Worm (Caenorhabditis elegans) whole organism, L1 larva: ENCODE measurements around the gene C48B4.6.
A peak's percentile ranks its signal among the peaks of the same experiment; 100 is the strongest.

Experiments
- C16A3.4 ChIP-seq: fragments of 150-350 bp; optimal IDR thresholded peaks from 2 replicates; lab custom pipeline; 2014; ENCODE audit warnings: missing biosample characterization, missing genetic modification characterization
- C34B4.2 ChIP-seq: sonication (generic microtip); optimal IDR thresholded peaks from 2 replicates; lab custom pipeline; 2017; ENCODE audit warnings: mild to moderate bottlenecking, missing genetic modification characterization, missing compliant biosample characterization
- Y116A8C.19 ChIP-seq: sonication (generic microtip); optimal IDR thresholded peaks from 2 replicates; lab custom pipeline; 2016; ENCODE audit warnings: missing compliant biosample characterization, missing genetic modification characterization, borderline replicate concordance
- alr-1 ChIP-seq: fragments of 200-800 bp; sonication (Bioruptor generic); optimal IDR thresholded peaks from 2 replicates; lab custom pipeline; 2018; ENCODE audit warnings: borderline replicate concordance, mild to moderate bottlenecking, missing genetic modification characterization, missing compliant biosample characterization
- aly-2 ChIP-seq: fragments of 150-350 bp; optimal IDR thresholded peaks from 2 replicates; lab custom pipeline; 2014; ENCODE audit warnings: missing biosample characterization, missing genetic modification characterization
- ama-1 ChIP-seq: fragments of 150-350 bp; optimal IDR thresholded peaks from 2 replicates; lab custom pipeline; 2014
- blmp-1 ChIP-seq: fragments of 150-350 bp; optimal IDR thresholded peaks from 2 replicates; lab custom pipeline; 2014; ENCODE audit warnings: missing biosample characterization, missing genetic modification characterization
- ceh-8 ChIP-seq: fragments of 200-800 bp; sonication (Bioruptor generic); optimal IDR thresholded peaks from 2 replicates; lab custom pipeline; 2018; ENCODE audit warnings: mild to moderate bottlenecking, missing genetic modification characterization, moderate library complexity, missing compliant biosample characterization
- ceh-82 ChIP-seq, 3 experiments: fragments of 150-350 bp in 1 of 3; sonication (generic microtip) in 2 of 3; optimal IDR thresholded peaks; 2 replicates each; lab custom pipeline; 2014 to 2017; ENCODE audit warnings: missing biosample characterization in 3 of 3, missing genetic modification characterization in 3 of 3
- ces-1 ChIP-seq: fragments of 150-350 bp; optimal IDR thresholded peaks from 2 replicates; lab custom pipeline; 2014; ENCODE audit warnings: missing biosample characterization, missing genetic modification reagents, missing genetic modification characterization
- dpl-1 ChIP-seq, 3 experiments: fragments of 150-350 bp in 2 of 3; sonication (generic microtip) in 1 of 3; optimal IDR thresholded peaks; 2 replicates each; lab custom pipeline; 2014 to 2017; ENCODE audit warnings: missing biosample characterization in 3 of 3, missing genetic modification characterization in 3 of 3, missing genetic modification reagents in 3 of 3
- efl-1 ChIP-seq, 4 experiments: fragments of 150-350 bp; optimal IDR thresholded peaks in 3 of 4; peaks in 1 of 4; 1 replicate in 1 of 4; 2 replicates in 3 of 4; lab custom pipeline; 2014; ENCODE audit warnings: missing biosample characterization in 2 of 4, missing genetic modification characterization in 2 of 4, missing genetic modification reagents in 2 of 4
- efl-3 ChIP-seq: fragments of 200-800 bp; sonication (Bioruptor generic); optimal IDR thresholded peaks from 2 replicates; lab custom pipeline; 2018; ENCODE audit warnings: mild to moderate bottlenecking, missing genetic modification characterization, missing compliant biosample characterization
- egl-27 ChIP-seq, 2 experiments: fragments of 150-350 bp in 1 of 2; sonication (generic microtip); optimal IDR thresholded peaks; 3 replicates each; lab custom pipeline; 2017 to 2018; ENCODE audit warnings: missing biosample characterization in 2 of 2, missing genetic modification characterization in 2 of 2, missing genetic modification reagents in 2 of 2
- elt-3 ChIP-seq, 6 experiments: fragments of 150-350 bp in 1 of 6; sonication (generic microtip); optimal IDR thresholded peaks; 2 replicates each; lab custom pipeline; 2017 to 2018; ENCODE audit warnings: missing biosample characterization in 6 of 6, missing genetic modification characterization in 6 of 6, inconsistent platforms in 1 of 6
- ets-5 ChIP-seq: fragments of 200-800 bp; sonication (Bioruptor generic); IDR thresholded peaks from 2 replicates; pipeline ENCODE4 v1.3.6; 2022; ENCODE audit warnings: missing genetic modification characterization, missing compliant biosample characterization
- fkh-4 ChIP-seq: sonication (generic microtip); optimal IDR thresholded peaks from 2 replicates; lab custom pipeline; 2016; ENCODE audit warnings: missing compliant biosample characterization, missing genetic modification characterization, borderline replicate concordance
- fkh-8 ChIP-seq: sonication (generic microtip); optimal IDR thresholded peaks from 2 replicates; lab custom pipeline; 2016; ENCODE audit warnings: mild to moderate bottlenecking, missing genetic modification characterization, missing compliant biosample characterization
- grh-1 ChIP-seq: fragments of 200-800 bp; sonication (Bioruptor generic); IDR thresholded peaks from 2 replicates; pipeline ENCODE4 v1.3.6; 2022; ENCODE audit warnings: missing genetic modification reagents, missing genetic modification characterization, missing compliant biosample characterization
- hpl-2 ChIP-seq: fragments of 150-350 bp; optimal IDR thresholded peaks from 2 replicates; lab custom pipeline; 2014; ENCODE audit warnings: missing biosample characterization, missing genetic modification reagents, missing genetic modification characterization
- irx-1 ChIP-seq: sonication (generic microtip); optimal IDR thresholded peaks from 2 replicates; lab custom pipeline; 2016; ENCODE audit warnings: missing genetic modification characterization, missing compliant biosample characterization
- jun-1 ChIP-seq: fragments of 150-350 bp; optimal IDR thresholded peaks from 2 replicates; lab custom pipeline; 2014; ENCODE audit warnings: missing biosample characterization, missing genetic modification reagents, missing genetic modification characterization
- lin-35 ChIP-seq, 2 experiments: fragments of 150-350 bp; optimal IDR thresholded peaks; 2 replicates each; lab custom pipeline; 2014; ENCODE audit warnings: missing biosample characterization in 2 of 2, missing genetic modification characterization in 2 of 2, missing genetic modification reagents in 2 of 2
- lsy-2 ChIP-seq, 2 experiments: fragments of 150-350 bp; optimal IDR thresholded peaks; 2 replicates each; lab custom pipeline; 2014; ENCODE audit warnings: missing biosample characterization in 2 of 2, missing genetic modification characterization in 2 of 2
- mdl-1 ChIP-seq, 2 experiments: fragments of 150-350 bp; optimal IDR thresholded peaks; 2 replicates each; lab custom pipeline; 2014 to 2017; ENCODE audit warnings: missing biosample characterization in 2 of 2, missing genetic modification characterization in 2 of 2, inconsistent platforms in 1 of 2
- nhr-11 ChIP-seq: fragments of 150-350 bp; optimal IDR thresholded peaks from 2 replicates; lab custom pipeline; 2014; ENCODE audit warnings: missing biosample characterization, missing genetic modification characterization
- nhr-19 ChIP-seq: fragments of 200-800 bp; sonication (Bioruptor generic); conservative IDR thresholded peaks from 2 replicates; pipeline ENCODE4 v1.3.6; 2022; ENCODE audit warnings: missing genetic modification characterization, missing compliant biosample characterization
- nhr-20 ChIP-seq: sonication (generic microtip); optimal IDR thresholded peaks from 2 replicates; lab custom pipeline; 2016; ENCODE audit warnings: mild to moderate bottlenecking, missing genetic modification characterization, missing compliant biosample characterization
- nhr-237 ChIP-seq: fragments of 150-350 bp; optimal IDR thresholded peaks from 2 replicates; lab custom pipeline; 2014; ENCODE audit warnings: missing biosample characterization, missing genetic modification characterization
- nhr-28 ChIP-seq: fragments of 150-350 bp; optimal IDR thresholded peaks from 2 replicates; lab custom pipeline; 2014; ENCODE audit warnings: missing biosample characterization, missing genetic modification characterization
- nhr-47 ChIP-seq: sonication (generic microtip); optimal IDR thresholded peaks from 2 replicates; lab custom pipeline; 2016; ENCODE audit warnings: mild to moderate bottlenecking, missing genetic modification characterization, moderate library complexity, missing compliant biosample characterization
- nhr-85 ChIP-seq: sonication (generic microtip); peaks from one replicate; lab custom pipeline; 2016; ENCODE audit warnings: missing genetic modification characterization, inconsistent platforms, missing compliant biosample characterization
- nhr-90 ChIP-seq: sonication (generic microtip); optimal IDR thresholded peaks from 2 replicates; lab custom pipeline; 2016; ENCODE audit warnings: mild to moderate bottlenecking, missing genetic modification characterization, missing compliant biosample characterization; ENCODE audit not compliant: poor library complexity
- pag-3 ChIP-seq: sonication (generic microtip); optimal IDR thresholded peaks from 2 replicates; lab custom pipeline; 2017; ENCODE audit warnings: missing genetic modification characterization, mild to moderate bottlenecking, missing compliant biosample characterization, antibody characterized with exemption, borderline replicate concordance; ENCODE audit not compliant: insufficient read depth
- rnt-1 ChIP-seq: sonication (generic microtip); optimal IDR thresholded peaks from 2 replicates; lab custom pipeline; 2016; ENCODE audit warnings: mild to moderate bottlenecking, missing genetic modification characterization, moderate library complexity, missing compliant biosample characterization
- snu-23 ChIP-seq: sonication (generic microtip); optimal IDR thresholded peaks from 2 replicates; lab custom pipeline; 2016; ENCODE audit warnings: missing genetic modification characterization, missing compliant biosample characterization
- swsn-7 ChIP-seq: sonication (generic microtip); optimal IDR thresholded peaks from 2 replicates; lab custom pipeline; 2016; ENCODE audit warnings: missing genetic modification characterization, missing compliant biosample characterization
- tlp-1 ChIP-seq: fragments of 150-350 bp; optimal IDR thresholded peaks from 2 replicates; lab custom pipeline; 2014; ENCODE audit warnings: missing biosample characterization, missing genetic modification characterization
- unc-30 ChIP-seq: sonication (generic microtip); optimal IDR thresholded peaks from 2 replicates; lab custom pipeline; 2017; ENCODE audit warnings: missing biosample characterization, missing genetic modification characterization
- unc-62 ChIP-seq: fragments of 150-350 bp; optimal IDR thresholded peaks from 2 replicates; lab custom pipeline; 2014; ENCODE audit warnings: missing biosample characterization, missing genetic modification reagents, missing genetic modification characterization
- unc-98 ChIP-seq: fragments of 200-800 bp; sonication (Bioruptor generic); IDR thresholded peaks from 2 replicates; pipeline ENCODE4 v1.3.6; 2022; ENCODE audit warnings: missing genetic modification characterization, missing compliant biosample characterization
- xbp-1 ChIP-seq: sonication (generic microtip); optimal IDR thresholded peaks from 2 replicates; lab custom pipeline; 2016; ENCODE audit warnings: missing genetic modification characterization, missing compliant biosample characterization
- zip-4 ChIP-seq: fragments of 200-800 bp; sonication (Bioruptor generic); optimal IDR thresholded peaks from 2 replicates; lab custom pipeline; 2018; ENCODE audit warnings: mild to moderate bottlenecking, missing genetic modification characterization, moderate library complexity, missing compliant biosample characterization
- ztf-4 ChIP-seq: fragments of 150-350 bp; optimal IDR thresholded peaks from 2 replicates; lab custom pipeline; 2014; ENCODE audit warnings: missing biosample characterization, missing genetic modification characterization

C48B4.6 gene

ce11 chrIII:9546016-9546659 is 12.2 kb downstream of the C48B4.6 start, which contains the start of gene unc-16 (continued):
- TF ChIP-seq nhr-237 (tag; lab: Kevin White, UChicago) (peak; percentile 64), blmp-1 (tag; lab: Kevin White, UChicago) (peak; percentile 72), ces-1 (no peak), C16A3.4 (peak; percentile 85), ztf-4 (peak; percentile 80)
- TF ChIP-seq, all 84 proteins: peak for 62

DNA sequence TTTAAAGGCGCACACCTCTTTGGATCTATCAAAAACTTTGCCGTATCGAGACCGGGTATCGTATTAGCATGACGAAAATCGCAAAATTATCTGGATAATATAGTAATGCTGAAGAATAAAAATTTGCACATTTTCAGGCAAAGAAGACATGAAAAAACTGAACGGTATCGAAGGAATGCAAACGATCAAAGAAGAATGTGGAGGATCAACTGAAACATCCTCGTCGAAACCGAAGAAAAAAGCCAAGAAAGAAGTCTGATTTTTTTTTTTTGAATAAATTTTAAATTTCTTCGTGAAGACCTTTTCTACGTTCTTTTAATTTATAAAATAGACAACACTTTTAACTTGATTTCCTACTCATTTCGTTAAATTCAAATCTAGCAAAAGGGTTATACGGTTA is 13.5 kb downstream of the C48B4.6 start, which contains the start of gene ZK1098.12:
Gene ZK1098.12, plus strand, starts transcription at position 301 of the 400 bp plus-strand sequence.
- TF ChIP-seq ceh-82 (tag; optimal IDR thresholded peaks at IDR 0.05; lab: Kevin White, UChicago) (no peak), nhr-237 (tag; lab: Kevin White, UChicago) (no peak), egl-27 (tag; optimal IDR thresholded peaks at IDR 0.05; lab: Kevin White, UChicago) (no peak), ceh-8 (no peak), efl-1 (optimal IDR thresholded peaks at IDR 0.05; lab: Kevin White, UChicago) (no peak), efl-1 (GFP tag; optimal IDR thresholded peaks at IDR 0.05 in 1 of 2; lab: Kevin White, UChicago) (peak in 1 of 2 experiments; percentile 76), C34B4.2 (tag; lab: Kevin White, UChicago) (no peak), nhr-90 (tag; lab: Kevin White, UChicago) (no peak), lin-35 (GFP tag; optimal IDR thresholded peaks at IDR 0.05; lab: Kevin White, UChicago) (no peak)

DNA sequence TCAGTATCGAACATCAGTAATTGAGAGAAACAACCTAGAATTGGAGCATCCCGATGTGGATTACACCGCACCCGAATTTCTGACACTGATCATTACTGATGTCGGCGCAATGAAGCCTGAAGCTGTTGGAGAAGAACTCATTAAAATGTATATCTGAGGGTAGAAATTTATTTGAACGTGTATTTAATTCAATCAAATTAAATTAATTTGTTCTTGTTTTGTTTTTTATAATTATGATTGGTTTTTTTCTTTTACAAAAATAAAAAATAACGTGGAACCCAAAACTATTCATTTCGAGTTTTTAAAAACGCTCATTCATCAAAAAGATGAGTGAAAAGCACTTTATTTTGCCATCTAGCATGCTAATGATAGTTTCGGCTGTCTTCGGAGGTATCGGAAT is 14.2 kb downstream of the C48B4.6 start, which contains the start of gene ZK1098.9:
Gene ZK1098.9, plus strand, starts transcription at position 301 of the 400 bp plus-strand sequence.
- TF ChIP-seq C34B4.2 (tag; lab: Kevin White, UChicago) (no peak), efl-3 (GFP tag; lab: Kevin White, UChicago) (no peak), zip-4 (GFP tag; lab: Kevin White, UChicago) (no peak), jun-1 (tag; lab: Kevin White, UChicago) (no peak), ztf-4 (no peak), grh-1 (GFP tag; lab: Robert Waterston, UW) (no peak), ama-1 (no peak)

ce11 chrIII:9542816-9543215 is 15.5 kb downstream of the C48B4.6 start, which contains the start of gene eif-2Balpha:
eif-2Balpha (plus strand) TSS chrIII:9543119.
- TF ChIP-seq unc-98 (GFP tag; lab: Robert Waterston, UW) (no peak), nhr-47 (tag; lab: Kevin White, UChicago) (no peak), swsn-7 (tag; lab: Kevin White, UChicago) (no peak), nhr-19 (no peak), dpl-1 (GFP tag; optimal IDR thresholded peaks at IDR 0.05; lab: Kevin White, UChicago) (peak; percentile 70 to 80 (median 71)), lsy-2 (tag; optimal IDR thresholded peaks at IDR 0.05; lab: Kevin White, UChicago) (peak; percentile 78 to 94), nhr-20 (tag; lab: Kevin White, UChicago) (peak; percentile 4), hpl-2 (no peak), blmp-1 (tag; lab: Kevin White, UChicago) (peak; percentile 32), lin-35 (GFP tag; optimal IDR thresholded peaks at IDR 0.05; lab: Kevin White, UChicago) (peak; percentile 44 to 90), nhr-28 (tag; lab: Kevin White, UChicago) (no peak), aly-2 (no peak), nhr-85 (tag; lab: Kevin White, UChicago) (peak; percentile 38), ceh-82 (tag; optimal IDR thresholded peaks at IDR 0.05; lab: Kevin White, UChicago) (peak in 1 of 3 experiments; percentile 30), mdl-1 (tag; optimal IDR thresholded peaks at IDR 0.05; lab: Kevin White, UChicago) (no peak), elt-3 (tag; optimal IDR thresholded peaks at IDR 0.05; lab: Kevin White, UChicago) (peak in 1 of 6 experiments; percentile 24), zip-4 (GFP tag; lab: Kevin White, UChicago) (no peak), ets-5 (GFP tag; lab: Robert Waterston, UW) (no peak), fkh-8 (tag; lab: Kevin White, UChicago) (no peak), alr-1 (tag; lab: Kevin White, UChicago) (no peak), rnt-1 (tag; lab: Kevin White, UChicago) (no peak), pag-3 (tag; lab: Kevin White, UChicago) (no peak), fkh-4 (no peak), tlp-1 (no peak), nhr-11 (tag; lab: Kevin White, UChicago) (no peak), xbp-1 (tag; lab: Kevin White, UChicago) (no peak), irx-1 (no peak), unc-30 (tag; lab: Kevin White, UChicago) (no peak), C16A3.4 (peak; percentile 40), grh-1 (GFP tag; lab: Robert Waterston, UW) (no peak), unc-62 (GFP tag; lab: Kevin White, UChicago) (no peak), Y116A8C.19 (tag; lab: Kevin White, UChicago) (no peak), snu-23 (GFP tag; lab: Kevin White, UChicago) (peak; percentile 28)
